Worm (Caenorhabditis elegans) whole organism, midembryonic: ENCODE results near the gene irg-5.

ENCODE experiments used
- T22C8.4 ChIP-seq: fragments of 200-800 bp; sonication (Bioruptor generic); IDR thresholded peaks from 2 replicates; pipeline ENCODE4 v1.3.6; 2022; ENCODE audit warnings: missing genetic modification characterization, missing compliant biosample characterization
- cog-1 ChIP-seq: sonication (generic microtip); optimal IDR thresholded peaks from 2 replicates; lab custom pipeline; 2016; ENCODE audit warnings: missing genetic modification characterization, missing compliant biosample characterization
- flt-1 ChIP-seq: fragments of 200-800 bp; sonication (Bioruptor generic); IDR thresholded peaks from 2 replicates; pipeline ENCODE4 v1.3.6; 2022; ENCODE audit warnings: missing genetic modification characterization, missing compliant biosample characterization
- klf-2 ChIP-seq: fragments of 200-800 bp; sonication (Bioruptor generic); conservative IDR thresholded peaks from 2 replicates; pipeline ENCODE4 v1.3.6; 2022; ENCODE audit warnings: missing genetic modification reagents, missing genetic modification characterization, missing compliant biosample characterization
- med-1 ChIP-seq: sonication (generic microtip); optimal IDR thresholded peaks from 2 replicates; lab custom pipeline; 2017; ENCODE audit warnings: missing genetic modification characterization, mild to moderate bottlenecking, missing compliant biosample characterization, antibody characterized with exemption, missing genetic modification reagents; ENCODE audit not compliant: insufficient read depth
- ref-1 ChIP-seq: fragments of 200-800 bp; sonication (Bioruptor generic); conservative IDR thresholded peaks from 2 replicates; pipeline ENCODE4 v1.3.6; 2022; ENCODE audit warnings: missing genetic modification reagents, missing genetic modification characterization, missing compliant biosample characterization
- tab-1 ChIP-seq: fragments of 200-800 bp; sonication (Bioruptor generic); IDR thresholded peaks from 2 replicates; pipeline ENCODE4 v1.3.6; 2022; ENCODE audit warnings: missing genetic modification characterization, missing compliant biosample characterization
- ztf-23 ChIP-seq: fragments of 200-800 bp; sonication (Bioruptor generic); IDR thresholded peaks from 2 replicates; pipeline ENCODE4 v1.3.6; 2022; ENCODE audit warnings: missing genetic modification reagents, missing genetic modification characterization, missing compliant biosample characterization
- ztf-29 ChIP-seq: fragments of 200-800 bp; sonication (Bioruptor generic); IDR thresholded peaks from 2 replicates; pipeline ENCODE4 v1.3.6; 2022; ENCODE audit warnings: missing genetic modification reagents, missing genetic modification characterization, missing compliant biosample characterization

Gene irg-5

ce11 chrV:13738374-13738773 is at the start of gene irg-5:
Gene irg-5, minus strand, starts transcription at chrV:13738474.
- no peak for TF ChIP-seq ztf-29 (GFP tag; lab: Robert Waterston, UW)
- TF ChIP-seq T22C8.4, result no peak
- TF ChIP-seq med-1 (GFP tag; lab: Kevin White, UChicago), result no peak
- TF ChIP-seq cog-1 (tag; lab: Kevin White, UChicago), result no peak
- no peak for TF ChIP-seq klf-2 (GFP tag; lab: Robert Waterston, UW)
- no peak for TF ChIP-seq ref-1
- no peak for TF ChIP-seq flt-1 (GFP tag; lab: Robert Waterston, UW)
- no peak for TF ChIP-seq ztf-23

ce11 chrV:13787225-13787898 is 49.1 kb upstream of the irg-5 start, which contains the start of the genes F53C11.4 and F53C11.5:
Gene F53C11.4, minus strand, starts transcription at chrV:13787352.
Gene F53C11.5, plus strand, starts transcription at chrV:13787549.
- TF ChIP-seq klf-2 (GFP tag; lab: Robert Waterston, UW) (no peak), med-1 (GFP tag; lab: Kevin White, UChicago) (no peak), flt-1 (GFP tag; lab: Robert Waterston, UW) (no peak), tab-1 (GFP tag; lab: Robert Waterston, UW) (no peak), ztf-29 (GFP tag; lab: Robert Waterston, UW) (no peak), ref-1 (no peak), ztf-23 (no peak), T22C8.4 (no peak), cog-1 (tag; lab: Kevin White, UChicago) (no peak)

ce11 chrV:13785767-13786166 is 47.5 kb upstream of the irg-5 start:
- no peak for TF ChIP-seq T22C8.4
- TF ChIP-seq ztf-23, result no peak
- no peak for TF ChIP-seq med-1 (GFP tag; lab: Kevin White, UChicago)
- TF ChIP-seq flt-1 (GFP tag; lab: Robert Waterston, UW), result no peak
- no peak for TF ChIP-seq klf-2 (GFP tag; lab: Robert Waterston, UW)
- TF ChIP-seq cog-1 (tag; lab: Kevin White, UChicago), result no peak

- TF ChIP-seq flt-1 (GFP tag; lab: Robert Waterston, UW) (no peak), cog-1 (tag; lab: Kevin White, UChicago) (no peak), T22C8.4 (no peak), ztf-29 (GFP tag; lab: Robert Waterston, UW) (no peak), ztf-23 (no peak), tab-1 (GFP tag; lab: Robert Waterston, UW) (no peak), ref-1 (no peak), med-1 (GFP tag; lab: Kevin White, UChicago) (no peak), klf-2 (GFP tag; lab: Robert Waterston, UW) (no peak)
These were observed 43.9 kb upstream of the irg-5 start, which contains the start of gene decr-1.1 for ce11 chrV:13782190-13782589. Gene decr-1.1, plus strand, starts transcription at chrV:13782399.

- no peak for TF ChIP-seq ztf-29 (GFP tag; lab: Robert Waterston, UW)
- TF ChIP-seq med-1 (GFP tag; lab: Kevin White, UChicago), result no peak
- no peak for TF ChIP-seq ztf-23
- TF ChIP-seq cog-1 (tag; lab: Kevin White, UChicago), result no peak
- no peak for TF ChIP-seq tab-1 (GFP tag; lab: Robert Waterston, UW)
- no peak for TF ChIP-seq ref-1
- TF ChIP-seq klf-2 (GFP tag; lab: Robert Waterston, UW), result no peak
- no peak for TF ChIP-seq T22C8.4
- no peak for TF ChIP-seq flt-1 (GFP tag; lab: Robert Waterston, UW)
These were observed 42.6 kb upstream of the irg-5 start for ce11 chrV:13780902-13781301.

- TF ChIP-seq med-1 (GFP tag; lab: Kevin White, UChicago) (no peak), tab-1 (GFP tag; lab: Robert Waterston, UW) (no peak)
These were observed 39.6 kb upstream of the irg-5 start, which contains the start of gene F53C11.9 for ce11 chrV:13777857-13778256. Gene F53C11.9, plus strand, starts transcription at chrV:13778015.

- no peak for TF ChIP-seq klf-2 (GFP tag; lab: Robert Waterston, UW)
- TF ChIP-seq ztf-23, result no peak
- TF ChIP-seq flt-1 (GFP tag; lab: Robert Waterston, UW), result no peak
- TF ChIP-seq cog-1 (tag; lab: Kevin White, UChicago), result no peak
- TF ChIP-seq T22C8.4, result no peak
- TF ChIP-seq ref-1, result no peak
- no peak for TF ChIP-seq ztf-29 (GFP tag; lab: Robert Waterston, UW)
- no peak for TF ChIP-seq med-1 (GFP tag; lab: Kevin White, UChicago)
- TF ChIP-seq tab-1 (GFP tag; lab: Robert Waterston, UW), result no peak
These were observed 37.3 kb upstream of the irg-5 start, which contains the start of gene F53C11.1 for ce11 chrV:13775529-13775928. Gene F53C11.1, plus strand, starts transcription at chrV:13775796.

- TF ChIP-seq klf-2 (GFP tag; lab: Robert Waterston, UW) (no peak), med-1 (GFP tag; lab: Kevin White, UChicago) (no peak), ztf-23 (no peak), T22C8.4 (no peak), cog-1 (tag; lab: Kevin White, UChicago) (no peak), ref-1 (no peak), tab-1 (GFP tag; lab: Robert Waterston, UW) (no peak), ztf-29 (GFP tag; lab: Robert Waterston, UW) (no peak), flt-1 (GFP tag; lab: Robert Waterston, UW) (no peak)
These were observed 32.9 kb upstream of the irg-5 start, which contains the start of gene F20G2.5 for ce11 chrV:13771209-13771608. Gene F20G2.5, plus strand, starts transcription at chrV:13771509.

- TF ChIP-seq med-1 (GFP tag; lab: Kevin White, UChicago), result no peak
- TF ChIP-seq flt-1 (GFP tag; lab: Robert Waterston, UW), result no peak
- TF ChIP-seq ztf-23, result no peak
- no peak for TF ChIP-seq ref-1
- no peak for TF ChIP-seq T22C8.4
- no peak for TF ChIP-seq ztf-29 (GFP tag; lab: Robert Waterston, UW)
- TF ChIP-seq tab-1 (GFP tag; lab: Robert Waterston, UW), result no peak
- no peak for TF ChIP-seq klf-2 (GFP tag; lab: Robert Waterston, UW)
- TF ChIP-seq cog-1 (tag; lab: Kevin White, UChicago), result no peak
These were observed 30.7 kb upstream of the irg-5 start, which contains the start of gene nas-24 for ce11 chrV:13768941-13769436. Gene nas-24, plus strand, starts transcription at chrV:13769386.
